Worm (Caenorhabditis elegans) whole organism, early embryonic: ENCODE results near the gene unc-60.

Experiments used
- B0310.2 ChIP-seq: sonication (generic microtip); optimal IDR thresholded peaks from 2 replicates; lab custom pipeline; 2016; ENCODE audit warnings: mild to moderate bottlenecking, missing genetic modification characterization, missing compliant biosample characterization
- F13C5.2 ChIP-seq: sonication (generic microtip); optimal IDR thresholded peaks from 2 replicates; lab custom pipeline; 2017; ENCODE audit warnings: mild to moderate bottlenecking, missing genetic modification characterization, inconsistent platforms, missing compliant biosample characterization
- aly-1 ChIP-seq: sonication (generic microtip); optimal IDR thresholded peaks from 2 replicates; lab custom pipeline; 2016; ENCODE audit warnings: missing genetic modification characterization, missing compliant biosample characterization
- ama-1 ChIP-seq: fragments of 150-350 bp; optimal IDR thresholded peaks from 2 replicates; lab custom pipeline; 2014
- ceh-13 ChIP-seq: fragments of 200-800 bp; sonication (Bioruptor generic); optimal IDR thresholded peaks from 2 replicates; lab custom pipeline; 2018; ENCODE audit warnings: mild to moderate bottlenecking, missing genetic modification characterization, missing compliant biosample characterization
- ceh-36 ChIP-seq: sonication (generic microtip); optimal IDR thresholded peaks from 2 replicates; lab custom pipeline; 2016; ENCODE audit warnings: missing genetic modification characterization, inconsistent platforms, missing compliant biosample characterization
- ets-7 ChIP-seq: sonication (generic microtip); optimal IDR thresholded peaks from 2 replicates; lab custom pipeline; 2016; ENCODE audit warnings: missing genotype, missing genetic modification characterization, missing compliant biosample characterization
- flt-1 ChIP-seq: fragments of 200-800 bp; sonication (Bioruptor generic); IDR thresholded peaks from 2 replicates; pipeline ENCODE4 v1.3.6; 2022; ENCODE audit warnings: missing genetic modification characterization, missing compliant biosample characterization
- hmbx-1 ChIP-seq: sonication (generic microtip); optimal IDR thresholded peaks from 2 replicates; lab custom pipeline; 2016; ENCODE audit warnings: mild to moderate bottlenecking, missing genetic modification characterization, missing compliant biosample characterization
- hmg-4 ChIP-seq: fragments of 200-800 bp; sonication (Bioruptor generic); optimal IDR thresholded peaks from 2 replicates; lab custom pipeline; 2018; ENCODE audit warnings: mild to moderate bottlenecking, missing genetic modification characterization, missing compliant biosample characterization
- hnd-1 ChIP-seq: sonication (generic microtip); optimal IDR thresholded peaks from 2 replicates; lab custom pipeline; 2016; ENCODE audit warnings: missing genetic modification characterization, missing compliant biosample characterization
- pes-1 ChIP-seq: fragments of 200-800 bp; sonication (Bioruptor generic); IDR thresholded peaks from 2 replicates; pipeline ENCODE4 v1.3.6; 2022; ENCODE audit warnings: missing genetic modification reagents, missing genetic modification characterization, missing compliant biosample characterization
- scrt-1 ChIP-seq: fragments of 200-800 bp; sonication (Bioruptor generic); IDR thresholded peaks from 2 replicates; pipeline ENCODE4 v1.3.6; 2022; ENCODE audit warnings: missing genetic modification characterization, missing compliant biosample characterization
- sea-1 ChIP-seq: fragments of 200-800 bp; sonication (Bioruptor generic); conservative IDR thresholded peaks from 2 replicates; pipeline ENCODE4 v1.3.6; 2022; ENCODE audit warnings: missing genetic modification characterization, missing compliant biosample characterization
- tbx-11 ChIP-seq: fragments of 200-800 bp; sonication (Bioruptor generic); IDR thresholded peaks from 2 replicates; pipeline ENCODE4 v1.3.6; 2022; ENCODE audit warnings: missing genetic modification characterization, missing compliant biosample characterization
- tbx-37 ChIP-seq: fragments of 200-800 bp; sonication (Bioruptor generic); conservative IDR thresholded peaks from 2 replicates; pipeline ENCODE4 v1.3.6; 2022; ENCODE audit warnings: missing genetic modification reagents, missing genetic modification characterization, missing compliant biosample characterization
- tra-4 ChIP-seq: sonication (generic microtip); optimal IDR thresholded peaks from 2 replicates; lab custom pipeline; 2017; ENCODE audit warnings: missing genetic modification characterization, missing compliant biosample characterization

unc-60 gene

ce11 chrV:1438205-1438604 is 36.7 kb upstream of the unc-60 start:
- TF ChIP-seq scrt-1 (GFP tag; lab: Robert Waterston, UW) (no peak), hnd-1 (tag; lab: Kevin White, UChicago) (no peak), ets-7 (no peak), hmg-4 (no peak), B0310.2 (tag; lab: Kevin White, UChicago) (no peak), ama-1 (no peak), tbx-37 (GFP tag; lab: Robert Waterston, UW) (no peak), aly-1 (no peak), F13C5.2 (tag; lab: Kevin White, UChicago) (no peak), pes-1 (no peak), tbx-11 (GFP tag; lab: Robert Waterston, UW) (no peak), ceh-36 (tag; lab: Kevin White, UChicago) (no peak), tra-4 (tag; lab: Kevin White, UChicago) (no peak), sea-1 (GFP tag; lab: Robert Waterston, UW) (no peak), ceh-13 (GFP tag; lab: Kevin White, UChicago) (no peak), hmbx-1 (tag; lab: Kevin White, UChicago) (no peak)

- TF ChIP-seq tbx-11 (GFP tag; lab: Robert Waterston, UW), result no peak
- TF ChIP-seq hmbx-1 (tag; lab: Kevin White, UChicago), result no peak
- no peak for TF ChIP-seq aly-1
- TF ChIP-seq tra-4 (tag; lab: Kevin White, UChicago), result no peak
- no peak for TF ChIP-seq sea-1 (GFP tag; lab: Robert Waterston, UW)
- TF ChIP-seq ama-1, result no peak
- no peak for TF ChIP-seq hnd-1 (tag; lab: Kevin White, UChicago)
- no peak for TF ChIP-seq flt-1 (GFP tag; lab: Robert Waterston, UW)
- no peak for TF ChIP-seq ceh-36 (tag; lab: Kevin White, UChicago)
- no peak for TF ChIP-seq ets-7
- TF ChIP-seq ceh-13 (GFP tag; lab: Kevin White, UChicago), result no peak
Measured at ce11 chrV:1438832-1439231, 36.1 kb upstream of the unc-60 start, which contains the start of gene R09B5.11. R09B5.11 (plus strand) TSS chrV:1439205.

ce11 chrV:1442042-1442441 is 32.8 kb upstream of the unc-60 start, which contains the start of gene cnc-11:
cnc-11 (plus strand) TSS chrV:1442342.
- TF ChIP-seq B0310.2 (tag; lab: Kevin White, UChicago), result no peak

- TF ChIP-seq aly-1 (no peak), hnd-1 (tag; lab: Kevin White, UChicago) (no peak), hmbx-1 (tag; lab: Kevin White, UChicago) (no peak), pes-1 (no peak), sea-1 (GFP tag; lab: Robert Waterston, UW) (no peak), ets-7 (no peak), ceh-13 (GFP tag; lab: Kevin White, UChicago) (no peak), hmg-4 (no peak), F13C5.2 (tag; lab: Kevin White, UChicago) (no peak), tbx-37 (GFP tag; lab: Robert Waterston, UW) (no peak), tra-4 (tag; lab: Kevin White, UChicago) (no peak), ceh-36 (tag; lab: Kevin White, UChicago) (no peak), scrt-1 (GFP tag; lab: Robert Waterston, UW) (no peak), flt-1 (GFP tag; lab: Robert Waterston, UW) (no peak)
Measured at ce11 chrV:1444180-1444579, 30.7 kb upstream of the unc-60 start, which contains the start of gene cnc-1. cnc-1 (minus strand) TSS chrV:1444280.

ce11 chrV:1445081-1445480 is 29.8 kb upstream of the unc-60 start, which contains the start of gene cnc-5:
cnc-5 (plus strand) TSS chrV:1445381.
- no peak for TF ChIP-seq pes-1
- no peak for TF ChIP-seq hmg-4
- TF ChIP-seq ceh-13 (GFP tag; lab: Kevin White, UChicago), result no peak
- no peak for TF ChIP-seq B0310.2 (tag; lab: Kevin White, UChicago)
- TF ChIP-seq sea-1 (GFP tag; lab: Robert Waterston, UW), result no peak
- TF ChIP-seq F13C5.2 (tag; lab: Kevin White, UChicago), result no peak

- TF ChIP-seq ama-1, result no peak
- no peak for TF ChIP-seq hmbx-1 (tag; lab: Kevin White, UChicago)
- TF ChIP-seq tra-4 (tag; lab: Kevin White, UChicago), result no peak
- TF ChIP-seq ceh-36 (tag; lab: Kevin White, UChicago), result no peak
- no peak for TF ChIP-seq scrt-1 (GFP tag; lab: Robert Waterston, UW)
- no peak for TF ChIP-seq sea-1 (GFP tag; lab: Robert Waterston, UW)
- no peak for TF ChIP-seq hnd-1 (tag; lab: Kevin White, UChicago)
- no peak for TF ChIP-seq tbx-37 (GFP tag; lab: Robert Waterston, UW)
- TF ChIP-seq pes-1, result no peak
- TF ChIP-seq ceh-13 (GFP tag; lab: Kevin White, UChicago), result no peak
- TF ChIP-seq aly-1, result no peak
- TF ChIP-seq B0310.2 (tag; lab: Kevin White, UChicago), result no peak
- no peak for TF ChIP-seq F13C5.2 (tag; lab: Kevin White, UChicago)
- no peak for TF ChIP-seq flt-1 (GFP tag; lab: Robert Waterston, UW)
- TF ChIP-seq tbx-11 (GFP tag; lab: Robert Waterston, UW), result no peak
Measured at ce11 chrV:1447079-1447478, 27.8 kb upstream of the unc-60 start, which contains the start of gene cnc-4. cnc-4 (plus strand) TSS chrV:1447195.

- TF ChIP-seq ceh-13 (GFP tag; lab: Kevin White, UChicago), result no peak
- no peak for TF ChIP-seq aly-1
- no peak for TF ChIP-seq scrt-1 (GFP tag; lab: Robert Waterston, UW)
- no peak for TF ChIP-seq tbx-37 (GFP tag; lab: Robert Waterston, UW)
- no peak for TF ChIP-seq pes-1
- no peak for TF ChIP-seq ets-7
- no peak for TF ChIP-seq hnd-1 (tag; lab: Kevin White, UChicago)
Measured at ce11 chrV:1447724-1448123, 27.2 kb upstream of the unc-60 start, which contains the start of gene cnc-3. cnc-3 (plus strand) TSS chrV:1448004.

- TF ChIP-seq hnd-1 (tag; lab: Kevin White, UChicago), result no peak
- no peak for TF ChIP-seq ceh-13 (GFP tag; lab: Kevin White, UChicago)
- TF ChIP-seq hmg-4, result no peak
- TF ChIP-seq tra-4 (tag; lab: Kevin White, UChicago), result no peak
- TF ChIP-seq tbx-37 (GFP tag; lab: Robert Waterston, UW), result no peak
- no peak for TF ChIP-seq flt-1 (GFP tag; lab: Robert Waterston, UW)
- no peak for TF ChIP-seq scrt-1 (GFP tag; lab: Robert Waterston, UW)
- no peak for TF ChIP-seq hmbx-1 (tag; lab: Kevin White, UChicago)
- TF ChIP-seq pes-1, result no peak
- no peak for TF ChIP-seq ceh-36 (tag; lab: Kevin White, UChicago)
- TF ChIP-seq ama-1, result no peak
- TF ChIP-seq sea-1 (GFP tag; lab: Robert Waterston, UW), result no peak
- no peak for TF ChIP-seq aly-1
- no peak for TF ChIP-seq tbx-11 (GFP tag; lab: Robert Waterston, UW)
- TF ChIP-seq ets-7, result no peak
- no peak for TF ChIP-seq F13C5.2 (tag; lab: Kevin White, UChicago)
- no peak for TF ChIP-seq B0310.2 (tag; lab: Kevin White, UChicago)
Measured at ce11 chrV:1450160-1450559, 24.7 kb upstream of the unc-60 start, which contains the start of gene cnc-2. cnc-2 (minus strand) TSS chrV:1450183.
